Worm (Caenorhabditis elegans) whole organism, L4 larva: ENCODE results near the gene vps-41.

Source experiments
- aly-2 ChIP-seq: sonication (generic microtip); optimal IDR thresholded peaks from 2 replicates; lab custom pipeline; 2018; ENCODE audit warnings: missing biosample characterization, missing genetic modification characterization
- ceh-82 ChIP-seq: sonication (generic microtip); optimal IDR thresholded peaks from 2 replicates; lab custom pipeline; 2017; ENCODE audit warnings: missing biosample characterization, missing genetic modification characterization
- fos-1 ChIP-seq: fragments of 150-350 bp; optimal IDR thresholded peaks from 2 replicates; lab custom pipeline; 2014; ENCODE audit warnings: missing biosample characterization, missing genetic modification characterization
- pha-4 ChIP-seq, 2 experiments: fragments of 150-350 bp in 1 of 2; fragments of 200-800 bp in 1 of 2; sonication (Bioruptor generic) in 1 of 2; IDR thresholded peaks in 1 of 2; optimal IDR thresholded peaks in 1 of 2; 2 replicates each; pipeline versions ENCODE4 v1.3.6 to Lab custom; 2014 to 2022; ENCODE audit warnings: missing genetic modification characterization in 2 of 2, missing genetic modification reagents in 2 of 2, missing biosample characterization in 1 of 2, missing compliant biosample characterization in 1 of 2

DNA sequence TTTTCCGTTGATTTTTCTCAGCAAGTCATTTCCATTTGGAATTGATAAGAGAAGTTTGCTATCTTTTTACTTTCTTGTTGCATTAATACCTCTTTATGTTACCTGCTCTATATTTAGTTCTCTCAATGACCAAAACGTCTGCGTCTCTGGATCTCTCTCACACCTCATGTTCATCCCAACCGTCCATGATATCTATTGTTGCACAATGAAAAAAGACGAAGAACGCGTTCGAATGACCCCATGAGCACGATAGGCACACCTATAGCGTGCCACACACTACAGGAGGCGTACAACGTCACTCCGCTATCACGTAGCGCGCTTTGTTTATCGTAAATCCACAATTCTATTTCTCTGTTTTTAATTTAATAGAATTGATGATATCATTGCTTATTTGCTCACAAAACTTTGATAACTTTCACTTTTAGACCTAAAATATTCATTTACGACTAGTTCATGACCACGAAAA is 4.4 kb upstream of the vps-41 start, which contains the start of gene Y34B4A.2:
- no peak for TF ChIP-seq pha-4 (GFP tag; IDR thresholded peaks at IDR 0.05; lab: Robert Waterston, UW)
- no peak for TF ChIP-seq pha-4 (tag; optimal IDR thresholded peaks at IDR 0.05; lab: Kevin White, UChicago)
- TF ChIP-seq aly-2 (tag; lab: Kevin White, UChicago), result no peak
- TF ChIP-seq ceh-82 (tag; lab: Kevin White, UChicago), result no peak
- TF ChIP-seq fos-1 (tag; lab: Kevin White, UChicago), result no peak
